Worm (Caenorhabditis elegans): Measurements from ENCODE around the gene trxr-2.

Gene trxr-2

DNA sequence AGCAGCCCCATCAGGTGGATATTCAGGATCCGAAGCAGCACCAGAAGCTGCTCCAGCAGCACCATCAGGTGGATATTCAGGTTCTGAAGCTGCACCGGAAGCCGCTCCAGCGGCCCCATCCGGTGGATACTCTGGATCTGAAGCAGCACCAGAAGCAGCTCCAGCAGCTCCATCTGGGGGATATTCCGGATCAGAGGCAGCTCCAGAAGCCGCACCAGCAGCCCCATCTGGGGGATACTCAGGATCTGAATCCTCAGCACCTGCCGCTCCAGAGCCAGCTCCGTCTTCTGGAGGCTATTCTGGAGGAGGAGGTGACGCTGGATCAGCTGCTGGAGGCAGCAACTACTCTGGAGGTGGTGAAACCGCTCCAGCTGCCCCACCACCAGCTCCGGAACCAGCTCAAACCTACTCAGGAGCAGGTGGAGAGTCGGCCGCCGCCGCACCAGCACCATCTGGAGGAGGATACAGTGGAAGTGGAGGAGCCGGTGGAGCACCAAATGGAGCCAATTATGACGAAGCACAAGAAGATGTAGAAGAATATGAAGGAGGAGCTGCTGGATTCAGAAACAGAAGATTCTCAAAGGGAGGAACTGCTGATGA, 51.2 kb downstream of the trxr-2 start:
- TF ChIP-seq ceh-6 (GFP tag; optimal IDR thresholded peaks at IDR 0.05) = no peak
- TF ChIP-seq dve-1 (tag; optimal IDR thresholded peaks at IDR 0.05) = peak; percentile 43
- no peak for TF ChIP-seq hlh-13 (GFP tag; optimal IDR thresholded peaks at IDR 0.05)
- no peak for TF ChIP-seq C38D4.7 (GFP tag; optimal IDR thresholded peaks at IDR 0.05)
